Worm (Caenorhabditis elegans) whole organism, L4/young adult: ENCODE data around the gene irld-3.

Source experiments
- W03F9.2 ChIP-seq: fragments of 150-350 bp; optimal IDR thresholded peaks from 2 replicates; lab custom pipeline; 2014; ENCODE audit warnings: missing biosample characterization, missing genetic modification characterization
- dao-5 ChIP-seq: sonication (generic microtip); optimal IDR thresholded peaks from 2 replicates; lab custom pipeline; 2016; ENCODE audit warnings: missing genotype, missing genetic modification characterization, moderate library complexity, missing compliant biosample characterization
- him-1 ChIP-seq: sonication (generic microtip); optimal IDR thresholded peaks from 2 replicates; lab custom pipeline; 2016; ENCODE audit warnings: missing genotype, missing genetic modification reagents, missing genetic modification characterization, missing compliant biosample characterization

The irld-3 gene

ce11 chrV:3138488-3138887 lies at the start of gene irld-3, which contains the start of gene F02C9.1:
Gene irld-3, minus strand, starts transcription at chrV:3138588.
Gene F02C9.1, plus strand, starts transcription at chrV:3138703.
- TF ChIP-seq dao-5 (tag; lab: Kevin White, UChicago) (no peak), him-1 (tag; lab: Kevin White, UChicago) (no peak), W03F9.2 (tag; lab: Kevin White, UChicago) (no peak)

- TF ChIP-seq W03F9.2 (tag; lab: Kevin White, UChicago) (no peak), dao-5 (tag; lab: Kevin White, UChicago) (no peak), him-1 (tag; lab: Kevin White, UChicago) (no peak)
Measured at ce11 chrV:3188043-3188442, 49.7 kb upstream of the irld-3 start, which contains the start of gene lag-2. Gene lag-2, plus strand, starts transcription at chrV:3188343.

ce11 chrV:3185855-3186254 lies 47.5 kb upstream of the irld-3 start:
- TF ChIP-seq him-1 (tag; lab: Kevin White, UChicago), result no peak
- TF ChIP-seq dao-5 (tag; lab: Kevin White, UChicago), result no peak
- TF ChIP-seq W03F9.2 (tag; lab: Kevin White, UChicago), result no peak

ce11 chrV:3176161-3176560 lies 37.8 kb upstream of the irld-3 start, which contains the start of gene srab-8:
Gene srab-8, plus strand, starts transcription at chrV:3176461.
- no peak for TF ChIP-seq W03F9.2 (tag; lab: Kevin White, UChicago)
- no peak for TF ChIP-seq dao-5 (tag; lab: Kevin White, UChicago)
- TF ChIP-seq him-1 (tag; lab: Kevin White, UChicago), result no peak

ce11 chrV:3171625-3172024 lies 33.2 kb upstream of the irld-3 start:
- TF ChIP-seq dao-5 (tag; lab: Kevin White, UChicago) (no peak), W03F9.2 (tag; lab: Kevin White, UChicago) (no peak), him-1 (tag; lab: Kevin White, UChicago) (no peak)

ce11 chrV:3169838-3170237 lies 31.4 kb upstream of the irld-3 start, which contains the start of gene srbc-6:
Gene srbc-6, plus strand, starts transcription at chrV:3170138.
- TF ChIP-seq dao-5 (tag; lab: Kevin White, UChicago) (no peak), him-1 (tag; lab: Kevin White, UChicago) (no peak), W03F9.2 (tag; lab: Kevin White, UChicago) (no peak)

- TF ChIP-seq W03F9.2 (tag; lab: Kevin White, UChicago) (no peak), dao-5 (tag; lab: Kevin White, UChicago) (no peak), him-1 (tag; lab: Kevin White, UChicago) (no peak)
Measured at ce11 chrV:3168650-3169049, 30.3 kb upstream of the irld-3 start, which contains the start of gene C36C5.15. Gene C36C5.15, minus strand, starts transcription at chrV:3168750.

- TF ChIP-seq dao-5 (tag; lab: Kevin White, UChicago), result no peak
- TF ChIP-seq W03F9.2 (tag; lab: Kevin White, UChicago), result no peak
- no peak for TF ChIP-seq him-1 (tag; lab: Kevin White, UChicago)
Measured at ce11 chrV:3166260-3166659, 27.9 kb upstream of the irld-3 start, which contains the start of gene C36C5.4. Gene C36C5.4, plus strand, starts transcription at chrV:3166560.

- no peak for TF ChIP-seq W03F9.2 (tag; lab: Kevin White, UChicago)
- no peak for TF ChIP-seq dao-5 (tag; lab: Kevin White, UChicago)
- TF ChIP-seq him-1 (tag; lab: Kevin White, UChicago), result no peak
Measured at ce11 chrV:3165438-3165837, 27.1 kb upstream of the irld-3 start, which contains the start of gene C36C5.14. Gene C36C5.14, minus strand, starts transcription at chrV:3165538.

- TF ChIP-seq him-1 (tag; lab: Kevin White, UChicago), result no peak
- TF ChIP-seq dao-5 (tag; lab: Kevin White, UChicago), result no peak
Measured at ce11 chrV:3163143-3163542, 24.8 kb upstream of the irld-3 start.

ce11 chrV:3162299-3162698 lies 23.9 kb upstream of the irld-3 start:
- TF ChIP-seq him-1 (tag; lab: Kevin White, UChicago) (no peak), dao-5 (tag; lab: Kevin White, UChicago) (no peak), W03F9.2 (tag; lab: Kevin White, UChicago) (no peak)

ce11 chrV:3159252-3159651 lies 20.9 kb upstream of the irld-3 start, which contains the start of gene C36C5.12:
Gene C36C5.12, minus strand, starts transcription at chrV:3159352.
- TF ChIP-seq him-1 (tag; lab: Kevin White, UChicago) (no peak), dao-5 (tag; lab: Kevin White, UChicago) (no peak), W03F9.2 (tag; lab: Kevin White, UChicago) (no peak)

ce11 chrV:3158379-3158778 lies 20.0 kb upstream of the irld-3 start:
- no peak for TF ChIP-seq W03F9.2 (tag; lab: Kevin White, UChicago)
- no peak for TF ChIP-seq him-1 (tag; lab: Kevin White, UChicago)
- TF ChIP-seq dao-5 (tag; lab: Kevin White, UChicago), result no peak

ce11 chrV:3156786-3157185 lies 18.4 kb upstream of the irld-3 start, which contains the start of gene exh-1:
Gene exh-1, plus strand, starts transcription at chrV:3157086.
- TF ChIP-seq dao-5 (tag; lab: Kevin White, UChicago) (no peak), him-1 (tag; lab: Kevin White, UChicago) (no peak), W03F9.2 (tag; lab: Kevin White, UChicago) (no peak)
